Worm (Caenorhabditis elegans) whole organism, L2 larva: ENCODE results near the gene F02A9.7.
"Not testable (repeated sequence)": the region's sequence is repeated elsewhere in the genome, so short reads cannot be mapped to it uniquely, and the experiment has no call there.

ENCODE experiments used
- lin-39 ChIP-seq: fragments of 150-350 bp; optimal IDR thresholded peaks from 2 replicates; lab custom pipeline; 2014; ENCODE audit warnings: missing biosample characterization, missing genetic modification reagents, missing genetic modification characterization
- nhr-23 ChIP-seq: fragments of 150-350 bp; optimal IDR thresholded peaks from 2 replicates; lab custom pipeline; 2014; ENCODE audit warnings: missing biosample characterization, missing genetic modification reagents, missing genetic modification characterization
- sma-3 ChIP-seq: sonication (generic microtip); optimal IDR thresholded peaks from 2 replicates; lab custom pipeline; 2016; ENCODE audit warnings: missing genetic modification reagents, missing genetic modification characterization, missing compliant biosample characterization
- ztf-11 ChIP-seq: sonication (generic microtip); optimal IDR thresholded peaks from 2 replicates; lab custom pipeline; 2017; ENCODE audit warnings: missing biosample characterization, missing genetic modification characterization

- not testable (repeated sequence) for TF ChIP-seq nhr-23 (tag; lab: Kevin White, UChicago); sma-3 (GFP tag; lab: Kevin White, UChicago); lin-39 (tag; lab: Kevin White, UChicago); ztf-11 (tag; lab: Kevin White, UChicago)
Measured at ce11 chrIII:9110914-9111313, 35.5 kb upstream of the F02A9.7 start.
